Fruit fly (Drosophila melanogaster) S2 (cell line): ENCODE measurements around the gene CG12105.

Experiments used
- CG8478 ChIP-seq: fragments of >200 bp; optimal IDR thresholded peaks from 2 replicates; lab custom pipeline; 2018
- CTCF ChIP-seq, 2 experiments: fragments of >200 bp; optimal IDR thresholded peaks; 2 replicates each; lab custom pipeline; 2018

DNA sequence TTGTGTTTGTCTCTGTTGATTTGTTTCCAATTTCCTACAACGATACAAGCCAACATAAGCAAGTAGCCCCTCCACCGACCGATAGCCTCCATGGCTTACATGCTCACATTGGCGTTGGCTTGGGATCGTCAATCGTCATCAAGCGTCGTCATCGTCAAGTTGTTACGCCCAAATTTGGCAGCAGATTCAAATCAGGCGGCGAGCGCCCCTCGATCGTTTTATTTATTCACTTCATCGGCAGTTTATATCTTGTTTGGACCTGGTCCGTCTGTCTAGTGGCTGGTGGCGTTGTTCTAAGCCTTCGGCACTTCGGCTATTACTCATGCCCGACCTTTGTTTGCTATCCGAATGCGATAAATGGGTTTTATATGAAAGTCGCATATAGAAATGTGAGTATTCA, 25.4 kb downstream of the CG12105 start:
- TF ChIP-seq CTCF (optimal IDR thresholded peaks at IDR 0.05; lab: Kevin White, UChicago) (no peak), CG8478 (lab: Kevin White, UChicago) (no peak)
